Fruit fly (Drosophila melanogaster) whole organism, prepupa: ENCODE data around the gene Prosbeta4.

ENCODE experiments used
- Blimp-1 ChIP-seq: fragments of 200-800 bp; sonication (Bioruptor generic); optimal IDR thresholded peaks from 3 replicates; lab custom pipeline; 2017; ENCODE audit warnings: missing biosample characterization, missing genetic modification characterization, mild to moderate bottlenecking, moderate library complexity, missing genetic modification reagents
- CG10631 ChIP-seq: fragments of 200-800 bp; sonication (Bioruptor generic); optimal IDR thresholded peaks from 2 replicates; lab custom pipeline; 2016; ENCODE audit warnings: missing biosample characterization, missing genetic modification characterization
- CG10669 ChIP-seq: fragments of 200-800 bp; sonication (Bioruptor generic); optimal IDR thresholded peaks from 3 replicates; lab custom pipeline; 2018; ENCODE audit warnings: missing biosample characterization, mild to moderate bottlenecking, missing genetic modification characterization, moderate library complexity
- CG11294 ChIP-seq: fragments of 200-800 bp; sonication (Bioruptor generic); IDR thresholded peaks from 2 replicates; pipeline ENCODE4 v1.3.6; 2022; ENCODE audit warnings: missing biosample characterization, missing genetic modification characterization
- CG15336 ChIP-seq: fragments of 200-800 bp; sonication (Bioruptor generic); IDR thresholded peaks from 2 replicates; pipeline ENCODE4 v1.3.6; 2022; ENCODE audit warnings: missing biosample characterization, missing genetic modification characterization
- CG1621 ChIP-seq: fragments of 200-800 bp; sonication (Bioruptor generic); optimal IDR thresholded peaks from 3 replicates; lab custom pipeline; 2018; ENCODE audit warnings: missing biosample characterization, mild to moderate bottlenecking, missing genetic modification characterization
- CG16779 ChIP-seq: fragments of 200-800 bp; sonication (Bioruptor generic); optimal IDR thresholded peaks from 3 replicates; lab custom pipeline; 2017; ENCODE audit warnings: missing biosample characterization, mild to moderate bottlenecking, missing genetic modification characterization
- CG31627 ChIP-seq: fragments of 200-800 bp; sonication (Bioruptor generic); optimal IDR thresholded peaks from 3 replicates; lab custom pipeline; 2016; ENCODE audit warnings: missing biosample characterization, missing genetic modification characterization
- CG32006 ChIP-seq: fragments of 200-800 bp; sonication (Bioruptor generic); optimal IDR thresholded peaks from 3 replicates; lab custom pipeline; 2017; ENCODE audit warnings: missing biosample characterization, mild to moderate bottlenecking, missing genetic modification characterization
- CG34406 ChIP-seq: fragments of 200-800 bp; sonication (Bioruptor generic); optimal IDR thresholded peaks from 3 replicates; lab custom pipeline; 2016; ENCODE audit warnings: missing biosample characterization, missing genetic modification characterization
- CG4318 ChIP-seq: fragments of 200-800 bp; sonication (Bioruptor generic); optimal IDR thresholded peaks from 3 replicates; lab custom pipeline; 2017; ENCODE audit warnings: missing biosample characterization, mild to moderate bottlenecking, missing genetic modification characterization
- CG6163 ChIP-seq: fragments of 200-800 bp; sonication (Bioruptor generic); IDR thresholded peaks from 3 replicates; pipeline ENCODE4 v1.3.6; 2022; ENCODE audit warnings: missing biosample characterization, missing genetic modification characterization
- CG6276 ChIP-seq: fragments of 200-800 bp; sonication (Bioruptor generic); optimal IDR thresholded peaks from 2 replicates; lab custom pipeline; 2017; ENCODE audit warnings: missing biosample characterization, mild to moderate bottlenecking, missing genetic modification characterization
- CG6792 ChIP-seq: fragments of 200-800 bp; sonication (Bioruptor generic); optimal IDR thresholded peaks from 3 replicates; lab custom pipeline; 2016; ENCODE audit warnings: missing biosample characterization, missing genetic modification characterization
- CG6808 ChIP-seq: fragments of 200-800 bp; sonication (Bioruptor generic); optimal IDR thresholded peaks from 3 replicates; lab custom pipeline; 2017; ENCODE audit warnings: missing biosample characterization, missing genetic modification characterization, mild to moderate bottlenecking, moderate library complexity, missing genetic modification reagents
- CG6854 ChIP-seq: fragments of 200-800 bp; sonication (Bioruptor generic); optimal IDR thresholded peaks from 2 replicates; lab custom pipeline; 2017; ENCODE audit warnings: missing biosample characterization, mild to moderate bottlenecking, missing genetic modification characterization
- CG7368 ChIP-seq: fragments of 200-800 bp; sonication (Bioruptor generic); optimal IDR thresholded peaks from 3 replicates; lab custom pipeline; 2016; ENCODE audit warnings: missing biosample characterization, missing genetic modification characterization
- CG8119 ChIP-seq: fragments of 200-800 bp; sonication (Bioruptor generic); IDR thresholded peaks from 3 replicates; pipeline ENCODE4 v1.3.6; 2022; ENCODE audit warnings: missing biosample characterization, missing genetic modification characterization
- CG8319 ChIP-seq: fragments of 200-800 bp; sonication (Bioruptor generic); optimal IDR thresholded peaks from 3 replicates; lab custom pipeline; 2016; ENCODE audit warnings: missing biosample characterization, missing genetic modification characterization
- Eip75B ChIP-seq: fragments of 200-800 bp; sonication (Bioruptor generic); optimal IDR thresholded peaks from 3 replicates; lab custom pipeline; 2016; ENCODE audit warnings: missing biosample characterization, missing genetic modification characterization
- Eip78C ChIP-seq: fragments of 200-800 bp; sonication (Bioruptor generic); peaks from one replicate; lab custom pipeline; 2016; ENCODE audit warnings: missing biosample characterization, missing genetic modification characterization
- Ets21C ChIP-seq: fragments of 200-800 bp; sonication (Bioruptor generic); optimal IDR thresholded peaks from 3 replicates; lab custom pipeline; 2016; ENCODE audit warnings: missing biosample characterization, missing genetic modification characterization
- Ets96B ChIP-seq: fragments of 200-800 bp; optimal IDR thresholded peaks from 2 replicates; lab custom pipeline; 2019; ENCODE audit warnings: missing biosample characterization, mild to moderate bottlenecking, missing genetic modification characterization, moderate library complexity
- Gug ChIP-seq: fragments of 200-800 bp; sonication (Bioruptor generic); IDR thresholded peaks from 2 replicates; pipeline ENCODE4 v1.3.6; 2022; ENCODE audit warnings: missing biosample characterization, missing genetic modification characterization
- Hr38 ChIP-seq: sonication (Bioruptor generic); optimal IDR thresholded peaks from 2 replicates; lab custom pipeline; 2016; ENCODE audit warnings: missing biosample characterization, missing genetic modification characterization
- Hr39 ChIP-seq: fragments of 200-800 bp; sonication (Bioruptor generic); optimal IDR thresholded peaks from 2 replicates; lab custom pipeline; 2016; ENCODE audit warnings: missing biosample characterization, missing genetic modification characterization
- Hr4 ChIP-seq: fragments of 200-800 bp; sonication (Bioruptor generic); optimal IDR thresholded peaks from 3 replicates; lab custom pipeline; 2016; ENCODE audit warnings: missing biosample characterization, missing genetic modification characterization
- Lpt ChIP-seq: fragments of 200-800 bp; sonication (Bioruptor generic); optimal IDR thresholded peaks from 3 replicates; lab custom pipeline; 2016; ENCODE audit warnings: missing biosample characterization, missing genetic modification characterization
- Sox14 ChIP-seq: fragments of 200-800 bp; sonication (Bioruptor generic); optimal IDR thresholded peaks from 3 replicates; lab custom pipeline; 2016; ENCODE audit warnings: missing biosample characterization, missing genetic modification characterization
- achi ChIP-seq: fragments of 200-800 bp; sonication (Bioruptor generic); optimal IDR thresholded peaks from 3 replicates; lab custom pipeline; 2016; ENCODE audit warnings: missing biosample characterization, missing genetic modification characterization
- acj6 ChIP-seq: fragments of 200-800 bp; sonication (Bioruptor generic); optimal IDR thresholded peaks from 3 replicates; lab custom pipeline; 2016; ENCODE audit warnings: missing biosample characterization, missing genetic modification characterization
- cyc ChIP-seq: fragments of 200-800 bp; sonication (Bioruptor generic); optimal IDR thresholded peaks from 3 replicates; lab custom pipeline; 2016; ENCODE audit warnings: missing biosample characterization, missing genetic modification characterization
- dsx ChIP-seq: fragments of 200-800 bp; optimal IDR thresholded peaks from 3 replicates; lab custom pipeline; 2019; ENCODE audit warnings: missing biosample characterization, mild to moderate bottlenecking, missing genetic modification characterization, moderate library complexity; ENCODE audit not compliant: poor library complexity, severe bottlenecking
- eg ChIP-seq: fragments of 200-800 bp; sonication (Bioruptor generic); IDR thresholded peaks from 3 replicates; pipeline ENCODE4 v1.3.6; 2022; ENCODE audit warnings: missing biosample characterization, missing genetic modification characterization
- esn ChIP-seq: fragments of 200-800 bp; sonication (Bioruptor generic); optimal IDR thresholded peaks from 2 replicates; lab custom pipeline; 2016; ENCODE audit warnings: missing biosample characterization, mild to moderate bottlenecking, missing genetic modification characterization, moderate library complexity
- fd59A ChIP-seq: fragments of 200-800 bp; sonication (Bioruptor generic); optimal IDR thresholded peaks from 2 replicates; lab custom pipeline; 2017; ENCODE audit warnings: missing biosample characterization, mild to moderate bottlenecking, missing genetic modification characterization, missing genetic modification reagents
- fd85E ChIP-seq: fragments of 200-800 bp; sonication (Bioruptor generic); optimal IDR thresholded peaks from 3 replicates; lab custom pipeline; 2016; ENCODE audit warnings: missing biosample characterization, missing genetic modification characterization
- fkh ChIP-seq: fragments of 200-800 bp; sonication (Bioruptor generic); optimal IDR thresholded peaks from 3 replicates; lab custom pipeline; 2017; ENCODE audit warnings: missing biosample characterization, mild to moderate bottlenecking, missing genetic modification characterization, moderate library complexity
- net ChIP-seq: fragments of 200-800 bp; sonication (Bioruptor generic); optimal IDR thresholded peaks from 3 replicates; lab custom pipeline; 2016; ENCODE audit warnings: missing biosample characterization, missing genetic modification characterization
- pdm3 ChIP-seq: fragments of 200-800 bp; sonication (Bioruptor generic); optimal IDR thresholded peaks from 3 replicates; lab custom pipeline; 2016; ENCODE audit warnings: missing biosample characterization, missing genetic modification characterization
- salr ChIP-seq, 2 experiments: fragments of 200-800 bp; sonication (Bioruptor generic); optimal IDR thresholded peaks; 3 replicates each; lab custom pipeline; 2016 to 2018; ENCODE audit warnings: missing biosample characterization in 2 of 2, missing genetic modification characterization in 2 of 2, mild to moderate bottlenecking in 1 of 2
- ss ChIP-seq, 2 experiments: fragments of 200-800 bp; sonication (Bioruptor generic); optimal IDR thresholded peaks; 2 replicates in 1 of 2; 3 replicates in 1 of 2; lab custom pipeline; 2017 to 2018; ENCODE audit warnings: mild to moderate bottlenecking in 2 of 2, missing biosample characterization in 2 of 2, missing genetic modification characterization in 2 of 2, moderate library complexity in 1 of 2
- vri ChIP-seq: fragments of 200-800 bp; sonication (Bioruptor generic); optimal IDR thresholded peaks from 3 replicates; lab custom pipeline; 2016; ENCODE audit warnings: missing biosample characterization, mild to moderate bottlenecking, missing genetic modification characterization

Prosbeta4 gene

DNA sequence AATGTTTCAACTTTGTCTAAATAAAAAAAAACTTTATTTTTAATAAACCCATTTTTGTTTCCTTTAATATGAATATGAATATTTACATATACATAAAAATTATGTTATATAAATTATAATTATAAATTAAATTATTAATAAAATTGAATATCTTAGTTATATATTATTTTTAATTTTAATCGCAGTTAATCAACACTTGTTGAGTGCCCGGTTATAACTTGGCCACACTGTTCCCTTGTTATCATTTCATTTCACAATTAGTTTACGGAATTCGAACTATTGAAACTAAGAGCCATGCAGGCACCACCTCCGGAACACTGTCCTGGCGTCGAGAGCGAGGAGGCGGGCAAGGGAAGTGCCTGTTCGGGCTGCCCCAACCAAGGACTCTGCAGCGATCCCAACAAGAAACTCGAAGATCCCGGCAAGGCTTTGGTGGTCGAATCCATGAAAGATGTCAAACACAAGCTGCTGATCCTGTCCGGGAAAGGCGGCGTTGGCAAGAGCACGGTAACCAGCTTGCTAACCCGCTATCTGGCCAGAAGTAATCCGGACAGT is 482 bp upstream of the Prosbeta4 start, which contains the start of gene Nubp1:
Gene Nubp1 (plus strand): TSS at position 213 of the 555 bp plus-strand sequence.
- TF ChIP-seq Hr39 (GFP tag; lab: Kevin White, UChicago) (no peak), net (GFP tag; lab: Kevin White, UChicago) (no peak), pdm3 (GFP tag; lab: Kevin White, UChicago) (no peak), CG10631 (GFP tag; lab: Kevin White, UChicago) (no peak), CG7368 (GFP tag; lab: Kevin White, UChicago) (no peak), CG6854 (GFP tag; lab: Kevin White, UChicago) (no peak), CG6276 (GFP tag; lab: Kevin White, UChicago) (no peak), Hr4 (GFP tag; lab: Kevin White, UChicago) (no peak), fd59A (GFP tag; lab: Kevin White, UChicago) (no peak), Lpt (GFP tag; lab: Kevin White, UChicago) (no peak), Eip78C (GFP tag; lab: Kevin White, UChicago) (no peak), fkh (GFP tag; lab: Kevin White, UChicago) (no peak), Eip75B (GFP tag; lab: Kevin White, UChicago) (no peak), Ets96B (no peak), Blimp-1 (no peak)

DNA sequence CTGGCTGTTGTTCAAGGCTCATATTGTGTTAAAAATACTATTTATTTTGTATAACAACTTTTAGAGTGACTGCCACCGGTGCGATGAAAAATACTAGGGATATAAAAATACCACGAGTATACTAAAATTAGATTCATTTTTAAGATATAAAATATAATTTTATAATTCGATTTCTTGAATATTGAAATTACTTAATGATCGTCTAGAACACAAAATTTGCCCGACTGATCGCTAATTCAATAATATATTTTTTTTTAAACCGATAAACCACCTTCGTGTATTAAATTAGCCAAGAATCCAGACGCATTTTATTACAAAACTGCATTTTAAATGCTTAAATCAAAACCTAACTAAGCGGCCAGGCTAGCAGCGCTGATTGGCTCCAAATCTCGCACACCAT is 994 bp downstream of the Prosbeta4 start, which contains the start of gene CG17996:
Gene CG17996 (minus strand): TSS at position 101 of the 400 bp plus-strand sequence.
- no peak for TF ChIP-seq fd85E (GFP tag; lab: Kevin White, UChicago)
- TF ChIP-seq Hr38 (GFP tag; lab: Kevin White, UChicago): no peak
- TF ChIP-seq CG8319 (GFP tag; lab: Kevin White, UChicago): no peak
- no peak for TF ChIP-seq CG6163 (GFP tag; lab: Robert Waterston, UW)
- TF ChIP-seq CG6808: no peak
- no peak for TF ChIP-seq CG6792 (GFP tag; lab: Kevin White, UChicago)
- TF ChIP-seq CG34406 (GFP tag; lab: Kevin White, UChicago): no peak

DNA sequence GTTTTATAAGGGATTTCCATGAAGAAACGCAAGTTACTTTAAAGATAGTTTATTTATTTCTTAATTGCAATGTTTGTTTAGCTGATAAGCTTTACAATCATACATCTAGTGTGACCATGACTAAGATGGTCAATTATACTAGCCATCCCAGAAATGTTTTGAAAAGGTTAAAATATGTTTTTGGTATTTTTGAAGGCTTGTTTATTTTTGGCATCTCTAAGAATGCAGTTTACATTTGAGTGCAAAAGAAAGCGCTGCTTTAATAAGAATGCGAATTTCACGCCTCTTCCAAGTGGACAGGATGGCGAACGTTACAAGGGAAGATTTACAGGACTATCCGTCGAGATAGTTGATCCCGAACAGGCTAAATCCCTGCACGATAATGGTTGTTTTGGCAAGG is 2.4 kb downstream of the Prosbeta4 start, which contains the start of gene Tsen2:
Gene Tsen2 (plus strand): TSS at position 222 of the 400 bp plus-strand sequence.
- TF ChIP-seq esn (GFP tag; lab: Kevin White, UChicago) (peak; percentile 47), Hr38 (GFP tag; lab: Kevin White, UChicago) (no peak)
- TF ChIP-seq, all 60 proteins: peak for 1

DNA sequence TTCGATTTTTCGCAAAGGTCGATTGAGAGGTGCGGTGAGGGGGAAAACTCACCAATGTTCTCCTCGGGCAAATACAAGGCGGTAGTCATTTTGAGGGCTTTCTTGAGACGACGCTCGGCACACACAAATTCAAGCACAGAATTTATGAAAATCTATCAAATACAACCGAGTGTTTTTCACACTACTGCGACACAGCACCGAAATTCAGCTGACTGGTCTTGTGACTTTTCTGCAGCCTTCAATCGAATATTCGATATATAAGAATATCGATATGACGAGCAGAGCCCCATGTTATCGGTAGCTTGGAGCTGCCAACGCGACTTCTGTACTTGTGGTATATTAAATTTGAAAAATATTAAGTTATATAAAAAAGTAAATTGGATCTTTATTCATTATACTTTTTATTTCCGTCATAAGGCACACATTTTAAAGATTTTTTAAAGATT is 4.3 kb downstream of the Prosbeta4 start, which contains the start of gene VhaSFD:
Gene VhaSFD (minus strand): TSS at position 249 of the 446 bp plus-strand sequence.
- TF ChIP-seq vri: no peak
- no peak for TF ChIP-seq Sox14
- no peak for TF ChIP-seq Ets21C (GFP tag; lab: Kevin White, UChicago)
- no peak for TF ChIP-seq Lpt (GFP tag; lab: Kevin White, UChicago)
- no peak for TF ChIP-seq fkh (GFP tag; lab: Kevin White, UChicago)
- no peak for TF ChIP-seq Hr39 (GFP tag; lab: Kevin White, UChicago)
- no peak for TF ChIP-seq eg
- no peak for TF ChIP-seq Ets96B
- no peak for TF ChIP-seq Hr38 (GFP tag; lab: Kevin White, UChicago)
- no peak for TF ChIP-seq acj6 (GFP tag; lab: Kevin White, UChicago)
- TF ChIP-seq CG31627 (GFP tag; lab: Kevin White, UChicago): no peak
- TF ChIP-seq CG6808: no peak
- peak; percentile 32 for TF ChIP-seq esn (GFP tag; lab: Kevin White, UChicago)
- TF ChIP-seq ss (GFP tag; optimal IDR thresholded peaks at IDR 0.05; lab: Kevin White, UChicago): no peak
- TF ChIP-seq CG4318 (GFP tag; lab: Kevin White, UChicago): no peak
- TF ChIP-seq Eip78C (GFP tag; lab: Kevin White, UChicago): no peak
- TF ChIP-seq CG7368 (GFP tag; lab: Kevin White, UChicago): no peak
- no peak for TF ChIP-seq fd59A (GFP tag; lab: Kevin White, UChicago)
- TF ChIP-seq dsx (GFP tag; lab: Kevin White, UChicago): no peak
- TF ChIP-seq Gug (GFP tag; lab: Robert Waterston, UW): no peak
- no peak for TF ChIP-seq CG1621 (tag; lab: Kevin White, UChicago)
- TF ChIP-seq cyc (GFP tag; lab: Kevin White, UChicago): no peak
- TF ChIP-seq Eip75B (GFP tag; lab: Kevin White, UChicago): no peak
- no peak for TF ChIP-seq CG32006
- TF ChIP-seq CG10669 (GFP tag; lab: Kevin White, UChicago): no peak
- no peak for TF ChIP-seq CG11294 (GFP tag; lab: Robert Waterston, UW)
- peak; percentile 37 for TF ChIP-seq CG6854 (GFP tag; lab: Kevin White, UChicago)
- no peak for TF ChIP-seq salr (GFP tag; optimal IDR thresholded peaks at IDR 0.05; lab: Kevin White, UChicago)
- peak; percentile 33 for TF ChIP-seq achi (GFP tag; lab: Kevin White, UChicago)
- TF ChIP-seq CG16779 (tag; lab: Kevin White, UChicago): no peak
- TF ChIP-seq CG8119 (GFP tag; lab: Robert Waterston, UW): no peak
- TF ChIP-seq CG15336 (GFP tag; lab: Robert Waterston, UW): peak; percentile 36; the same call in 1 of the 2 replicates
